Worm (Caenorhabditis elegans): ENCODE measurements around the gene Y105C5A.8.
A peak's percentile ranks its signal among the peaks of the same experiment; 100 is the strongest.

Gene Y105C5A.8

DNA sequence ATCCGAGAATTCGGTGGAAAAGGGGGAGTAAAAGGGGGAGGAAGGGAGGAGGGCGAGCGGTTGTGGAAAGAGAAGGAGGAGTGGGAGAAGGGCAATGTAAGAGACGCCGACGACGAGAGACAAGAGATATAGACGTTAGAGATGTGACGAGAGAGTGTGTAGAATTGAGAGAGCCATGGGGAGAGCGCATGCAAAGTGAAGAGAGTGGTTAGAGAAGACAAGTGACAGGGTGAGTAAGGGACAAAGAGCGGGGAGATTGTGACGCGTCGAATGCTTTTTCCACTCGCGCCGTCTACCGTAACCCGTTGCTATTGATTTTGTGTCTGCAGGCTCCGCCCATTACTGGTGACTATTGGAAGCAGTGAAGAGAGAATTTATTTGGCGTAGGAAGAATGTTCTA is 46.1 kb downstream of the Y105C5A.8 start:
- TF ChIP-seq F13C5.2 (tag; optimal IDR thresholded peaks at IDR 0.05) (peak; percentile 48), ceh-13 (GFP tag; optimal IDR thresholded peaks at IDR 0.05) (no peak)

DNA sequence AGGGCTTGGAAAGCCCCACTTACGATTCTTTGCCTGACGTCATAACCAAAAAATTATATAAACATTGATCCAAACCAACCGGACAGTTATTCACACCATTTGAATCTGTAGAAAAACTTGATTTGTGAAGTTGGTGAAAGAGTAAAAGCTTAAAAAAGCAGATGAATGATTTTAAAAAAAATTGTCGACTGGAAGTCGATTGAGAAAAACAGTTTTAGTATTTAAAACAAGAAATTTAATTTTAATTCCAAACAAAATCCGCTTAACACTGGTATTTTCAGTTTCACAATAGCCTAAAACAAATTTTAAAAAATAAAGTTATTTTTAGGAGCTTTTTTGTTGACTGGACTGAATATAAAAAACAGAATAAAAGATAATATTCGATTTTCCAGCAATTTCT is 52.5 kb downstream of the Y105C5A.8 start, which contains the start of gene Y105C5A.1:
Gene Y105C5A.1, minus strand, starts transcription at position 101 of the 400 bp plus-strand sequence.
- TF ChIP-seq flt-1 (GFP tag; IDR thresholded peaks at IDR 0.05): no peak
- no peak for TF ChIP-seq pes-1 (GFP tag; IDR thresholded peaks at IDR 0.05)
- TF ChIP-seq hmg-4 (GFP tag; optimal IDR thresholded peaks at IDR 0.05): no peak
